Worm (Caenorhabditis elegans): Measurements from ENCODE around the gene mct-5.
A peak's percentile ranks its signal among the peaks of the same experiment; 100 is the strongest.

DNA sequence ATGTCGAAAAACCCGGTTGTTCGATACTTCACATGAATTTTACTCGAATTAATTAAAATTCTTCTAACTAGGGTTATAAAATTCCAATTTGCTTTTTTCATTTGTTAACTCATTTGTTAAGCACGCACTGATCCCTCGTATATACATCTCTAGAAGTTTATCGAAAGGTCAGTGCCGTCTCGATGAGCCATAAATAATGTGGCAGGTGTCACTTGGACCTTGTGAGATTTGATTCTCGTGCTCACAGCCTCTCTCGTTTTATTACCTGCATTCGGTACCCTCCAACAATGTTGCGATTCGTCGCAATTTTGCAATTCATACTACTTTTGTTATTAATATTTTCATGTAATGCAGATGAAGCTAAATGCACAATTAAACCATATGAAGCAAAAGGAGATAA lies 18.0 kb upstream of the mct-5 start, which contains the start of gene spon-1:
- TF ChIP-seq unc-62 (GFP tag; optimal IDR thresholded peaks at IDR 0.05) (peak; percentile 54), nhr-12 (tag; optimal IDR thresholded peaks at IDR 0.05) (no peak), pha-4 (tag; optimal IDR thresholded peaks at IDR 0.05) (no peak), sem-2 (GFP tag; optimal IDR thresholded peaks at IDR 0.05) (no peak), elt-3 (tag; optimal IDR thresholded peaks at IDR 0.05) (no peak), nhr-237 (tag; optimal IDR thresholded peaks at IDR 0.05) (no peak), blmp-1 (tag; optimal IDR thresholded peaks at IDR 0.05) (no peak), ceh-43 (GFP tag; optimal IDR thresholded peaks at IDR 0.05) (no peak), mep-1 (tag; optimal IDR thresholded peaks at IDR 0.05) (no peak), sptf-1 (tag; optimal IDR thresholded peaks at IDR 0.05) (no peak), lsy-2 (tag; optimal IDR thresholded peaks at IDR 0.05) (no peak), ztf-11 (tag; optimal IDR thresholded peaks at IDR 0.05) (no peak), unc-39 (tag; optimal IDR thresholded peaks at IDR 0.05) (no peak)
